Comparison of ENCODE assay signal across 1 fruit fly cellular context in genomic region chr3R:10084914-10085313, dm6.
TF ChIP-seq lines count a peak whose summit lies in the region.

No protein-coding gene starts in this region.

TF ChIP-seq in whole organism, embryonic, 481 proteins besides CTCF, POLR2A, EP300 and RAD21 (continued from another document and continues in another):
- TF ChIP-seq ranshi (GFP tag; IDR thresholded peaks at IDR 0.05; lab: Robert Waterston, UW) (peak; percentile 67; the same call in 1 of the 2 replicates), wdn (GFP tag; IDR thresholded peaks at IDR 0.05; lab: Robert Waterston, UW) (peak; percentile 70), pan (optimal IDR thresholded peaks at IDR 0.05; lab: Kevin White, UChicago) (no peak), pan (GFP tag; optimal IDR thresholded peaks at IDR 0.05 in 1 of 2, IDR thresholded peaks at IDR 0.05 in 1 of 2) (peak in 1 of 2 experiments; percentile 61), BEAF-32 (GFP tag; optimal IDR thresholded peaks at IDR 0.05; lab: Kevin White, UChicago) (no peak), Elba2 (GFP tag; optimal IDR thresholded peaks at IDR 0.05; lab: Kevin White, UChicago) (no peak), CG17912 (GFP tag; optimal IDR thresholded peaks at IDR 0.05; lab: Kevin White, UChicago) (no peak), GATAe (GFP tag; conservative IDR thresholded peaks at IDR 0.05; lab: Robert Waterston, UW) (no peak), D19A (tag; optimal IDR thresholded peaks at IDR 0.05; lab: Kevin White, UChicago) (no peak), crc (GFP tag; optimal IDR thresholded peaks at IDR 0.05; lab: Kevin White, UChicago) (no peak), CG32532 (GFP tag; IDR thresholded peaks at IDR 0.05; lab: Robert Waterston, UW) (peak; percentile 82), stc (GFP tag; IDR thresholded peaks at IDR 0.05; lab: Robert Waterston, UW) (no peak), zf30C (GFP tag; optimal IDR thresholded peaks at IDR 0.05; lab: Kevin White, UChicago) (no peak), so (GFP tag; IDR thresholded peaks at IDR 0.05; lab: Robert Waterston, UW) (no peak), HHEX (GFP tag; optimal IDR thresholded peaks at IDR 0.05; lab: Kevin White, UChicago) (peak; percentile 47), CG2202 (tag; optimal IDR thresholded peaks at IDR 0.05; lab: Kevin White, UChicago) (no peak), CG11398 (GFP tag; optimal IDR thresholded peaks at IDR 0.05; lab: Kevin White, UChicago) (no peak), Chrac-16 (GFP tag; optimal IDR thresholded peaks at IDR 0.05; lab: Kevin White, UChicago) (no peak), tin (GFP tag; optimal IDR thresholded peaks at IDR 0.05; lab: Kevin White, UChicago) (peak; percentile 2), seq (GFP tag; IDR thresholded peaks at IDR 0.05; lab: Robert Waterston, UW) (no peak), rib (GFP tag; IDR thresholded peaks at IDR 0.05; lab: Robert Waterston, UW) (peak; percentile 59), CG9609 (GFP tag; optimal IDR thresholded peaks at IDR 0.05; lab: Kevin White, UChicago) (no peak), chm (GFP tag; IDR thresholded peaks at IDR 0.05; lab: Robert Waterston, UW) (no peak), Drgx (GFP tag; IDR thresholded peaks at IDR 0.05; lab: Robert Waterston, UW) (no peak), Dek (tag; optimal IDR thresholded peaks at IDR 0.05; lab: Kevin White, UChicago) (peak; percentile 34), NK7.1 (GFP tag; optimal IDR thresholded peaks at IDR 0.05; lab: Kevin White, UChicago) (no peak), bab2 (GFP tag; optimal IDR thresholded peaks at IDR 0.05; lab: Kevin White, UChicago) (peak; percentile 7), CG2199 (GFP tag; IDR thresholded peaks at IDR 0.05; lab: Robert Waterston, UW) (no peak), Dbx (GFP tag; IDR thresholded peaks at IDR 0.05; lab: Robert Waterston, UW) (peak; percentile 81), CG6791 (GFP tag; IDR thresholded peaks at IDR 0.05; lab: Robert Waterston, UW; ENCODE audit: partially characterized antibody) (no peak), MTF-1 (GFP tag; optimal IDR thresholded peaks at IDR 0.05; lab: Kevin White, UChicago; ENCODE audit: borderline replicate concordance) (no peak), CG12659 (GFP tag; optimal IDR thresholded peaks at IDR 0.05; lab: Kevin White, UChicago) (peak; percentile 40), Fer3 (tag; optimal IDR thresholded peaks at IDR 0.05; lab: Kevin White, UChicago) (peak; percentile 68), Tbp (GFP tag; optimal IDR thresholded peaks at IDR 0.05; lab: Kevin White, UChicago) (no peak), wek (GFP tag; optimal IDR thresholded peaks at IDR 0.05; lab: Kevin White, UChicago) (no peak), toy (GFP tag; IDR thresholded peaks at IDR 0.05; lab: Robert Waterston, UW) (no peak), CG9727 (GFP tag; optimal IDR thresholded peaks at IDR 0.05; lab: Kevin White, UChicago) (peak; percentile 36), CG13775 (GFP tag; optimal IDR thresholded peaks at IDR 0.05; lab: Kevin White, UChicago) (peak; percentile 49), bigmax (GFP tag; optimal IDR thresholded peaks at IDR 0.05; lab: Kevin White, UChicago) (no peak), CG10366 (GFP tag; IDR thresholded peaks at IDR 0.05; lab: Robert Waterston, UW) (peak; percentile 39; the same call in 1 of the 2 replicates), CG9817 (tag; optimal IDR thresholded peaks at IDR 0.05; lab: Kevin White, UChicago) (peak; percentile 53), Hmx (GFP tag; optimal IDR thresholded peaks at IDR 0.05; lab: Kevin White, UChicago) (no peak), Trl (optimal IDR thresholded peaks at IDR 0.05; lab: Kevin White, UChicago) (no peak), Trl (GFP tag; optimal IDR thresholded peaks at IDR 0.05; lab: Kevin White, UChicago) (no peak), ac (GFP tag; optimal IDR thresholded peaks at IDR 0.05; lab: Kevin White, UChicago) (no peak), NfI (GFP tag; optimal IDR thresholded peaks at IDR 0.05; lab: Kevin White, UChicago) (peak; percentile 17), Dip2 (GFP tag; IDR thresholded peaks at IDR 0.05; lab: Robert Waterston, UW) (no peak), h (optimal IDR thresholded peaks at IDR 0.05; lab: Kevin White, UChicago) (no peak), ttk (GFP tag; IDR thresholded peaks at IDR 0.05; lab: Robert Waterston, UW) (peak; percentile 52), Atf3 (GFP tag; optimal IDR thresholded peaks at IDR 0.05; lab: Kevin White, UChicago) (no peak), pfk (GFP tag; optimal IDR thresholded peaks at IDR 0.05; lab: Kevin White, UChicago) (no peak), Doc3 (GFP tag; IDR thresholded peaks at IDR 0.05; lab: Robert Waterston, UW; ENCODE audit: partially characterized antibody) (no peak), schlank (tag; optimal IDR thresholded peaks at IDR 0.05; lab: Kevin White, UChicago) (peak; percentile 68), CG4617 (GFP tag; optimal IDR thresholded peaks at IDR 0.05; lab: Kevin White, UChicago; ENCODE audit: borderline replicate concordance) (no peak), H15 (GFP tag; IDR thresholded peaks at IDR 0.05; lab: Robert Waterston, UW) (0 out of 3 replicates have a peak, but pooled peaks have one; percentile 45), kni (GFP tag; optimal IDR thresholded peaks at IDR 0.05; lab: Kevin White, UChicago) (no peak), HLH4C (GFP tag; IDR thresholded peaks at IDR 0.05; lab: Robert Waterston, UW; ENCODE audit: partially characterized antibody) (no peak), CG3838 (GFP tag; optimal IDR thresholded peaks at IDR 0.05; lab: Kevin White, UChicago) (no peak), CG9932 (GFP tag; IDR thresholded peaks at IDR 0.05; lab: Robert Waterston, UW) (peak; percentile 86), eyg (GFP tag; optimal IDR thresholded peaks at IDR 0.05; lab: Kevin White, UChicago) (peak; percentile 9), CG42726 (GFP tag; IDR thresholded peaks at IDR 0.05; lab: Robert Waterston, UW; ENCODE audit: partially characterized antibody) (no peak), sens (GFP tag; lab: Kevin White, UChicago) (peak; percentile 74), Six4 (GFP tag; optimal IDR thresholded peaks at IDR 0.05; lab: Kevin White, UChicago) (no peak), ro (GFP tag; IDR thresholded peaks at IDR 0.05; lab: Robert Waterston, UW) (no peak), pzg (GFP tag; optimal IDR thresholded peaks at IDR 0.05; lab: Kevin White, UChicago) (no peak), CG8924 (tag; optimal IDR thresholded peaks at IDR 0.05; lab: Kevin White, UChicago) (no peak), hkb (optimal IDR thresholded peaks at IDR 0.05; lab: Kevin White, UChicago) (no peak), hkb (GFP tag; IDR thresholded peaks at IDR 0.05; lab: Robert Waterston, UW) (no peak), CG4360 (GFP tag; IDR thresholded peaks at IDR 0.05; lab: Robert Waterston, UW) (no peak), CG8290 (GFP tag; optimal IDR thresholded peaks at IDR 0.05; lab: Kevin White, UChicago) (no peak), CG8290 (tag; optimal IDR thresholded peaks at IDR 0.05; lab: Kevin White, UChicago) (peak in 1 of 2 experiments; percentile 70), CG4820 (GFP tag; optimal IDR thresholded peaks at IDR 0.05; lab: Kevin White, UChicago) (no peak), Ada2b (GFP tag; IDR thresholded peaks at IDR 0.05; lab: Robert Waterston, UW) (peak; percentile 49; the same call in 1 of the 2 replicates), CG11247 (GFP tag; IDR thresholded peaks at IDR 0.05; lab: Robert Waterston, UW) (peak; percentile 64), CG34376 (GFP tag; optimal IDR thresholded peaks at IDR 0.05; lab: Kevin White, UChicago) (no peak), CG6175 (GFP tag; IDR thresholded peaks at IDR 0.05; lab: Robert Waterston, UW) (0 out of 3 replicates have a peak, but pooled peaks have one; percentile 44), ind (GFP tag; optimal IDR thresholded peaks at IDR 0.05; lab: Kevin White, UChicago) (peak; percentile 45), Fer1 (GFP tag; optimal IDR thresholded peaks at IDR 0.05; lab: Kevin White, UChicago) (peak; percentile 53), CG11723 (GFP tag; optimal IDR thresholded peaks at IDR 0.05; lab: Kevin White, UChicago) (no peak), fd102C (GFP tag; optimal IDR thresholded peaks at IDR 0.05; lab: Kevin White, UChicago) (no peak), fd3F (GFP tag; optimal IDR thresholded peaks at IDR 0.05; lab: Kevin White, UChicago) (peak; percentile 31), Ssrp (tag; optimal IDR thresholded peaks at IDR 0.05; lab: Kevin White, UChicago) (no peak), MESR4 (GFP tag; optimal IDR thresholded peaks at IDR 0.05; lab: Kevin White, UChicago) (no peak), CG6689 (GFP tag; IDR thresholded peaks at IDR 0.05; lab: Robert Waterston, UW) (no peak), sd (tag; optimal IDR thresholded peaks at IDR 0.05; lab: Kevin White, UChicago) (peak; percentile 7), CG15696 (tag; optimal IDR thresholded peaks at IDR 0.05; lab: Kevin White, UChicago) (no peak), Xbp1 (GFP tag; optimal IDR thresholded peaks at IDR 0.05; lab: Kevin White, UChicago) (peak; percentile 29), CG10543 (GFP tag; optimal IDR thresholded peaks at IDR 0.05; lab: Kevin White, UChicago) (no peak), CG17328 (GFP tag; IDR thresholded peaks at IDR 0.05; lab: Robert Waterston, UW) (no peak), CG18011 (GFP tag; optimal IDR thresholded peaks at IDR 0.05; lab: Kevin White, UChicago) (no peak), pros (GFP tag; optimal IDR thresholded peaks at IDR 0.05; lab: Kevin White, UChicago) (no peak), lbe (GFP tag; optimal IDR thresholded peaks at IDR 0.05; lab: Kevin White, UChicago) (peak; percentile 87), NC2β (GFP tag; optimal IDR thresholded peaks at IDR 0.05; lab: Kevin White, UChicago) (no peak), Dip3 (GFP tag; optimal IDR thresholded peaks at IDR 0.05; lab: Kevin White, UChicago) (peak; percentile 71), Sin3A (optimal IDR thresholded peaks at IDR 0.05; lab: Kevin White, UChicago) (no peak), CG1832 (GFP tag; optimal IDR thresholded peaks at IDR 0.05; lab: Kevin White, UChicago) (no peak), gro (GFP tag; optimal IDR thresholded peaks at IDR 0.05; lab: Kevin White, UChicago) (peak; percentile 58), CG10431 (GFP tag; optimal IDR thresholded peaks at IDR 0.05; lab: Kevin White, UChicago) (no peak), ato (GFP tag; IDR thresholded peaks at IDR 0.05; lab: Robert Waterston, UW; ENCODE audit: partially characterized antibody) (no peak), hb (GFP tag; IDR thresholded peaks at IDR 0.05; lab: Robert Waterston, UW; ENCODE audit: partially characterized antibody) (no peak), CG14965 (GFP tag; optimal IDR thresholded peaks at IDR 0.05; lab: Kevin White, UChicago; ENCODE audit: borderline replicate concordance) (no peak), az2 (GFP tag; optimal IDR thresholded peaks at IDR 0.05; lab: Kevin White, UChicago) (no peak), CG6683 (GFP tag; optimal IDR thresholded peaks at IDR 0.05; lab: Kevin White, UChicago) (no peak), klu (GFP tag; IDR thresholded peaks at IDR 0.05; lab: Robert Waterston, UW) (no peak), CG12769 (tag; optimal IDR thresholded peaks at IDR 0.05; lab: Kevin White, UChicago) (peak; percentile 82), CG14050 (GFP tag; IDR thresholded peaks at IDR 0.05; lab: Robert Waterston, UW) (no peak), unpg (GFP tag; optimal IDR thresholded peaks at IDR 0.05; lab: Kevin White, UChicago) (peak; percentile 24), sna (GFP tag; IDR thresholded peaks at IDR 0.05; lab: Robert Waterston, UW; ENCODE audit: partially characterized antibody) (no peak), E2f2 (GFP tag; IDR thresholded peaks at IDR 0.05; lab: Robert Waterston, UW) (no peak), CG34422 (GFP tag; IDR thresholded peaks at IDR 0.05; lab: Robert Waterston, UW) (0 out of 3 replicates have a peak, but pooled peaks have one; percentile 39), CG3163 (GFP tag; optimal IDR thresholded peaks at IDR 0.05; lab: Kevin White, UChicago) (no peak), zfh2 (GFP tag; optimal IDR thresholded peaks at IDR 0.05; lab: Kevin White, UChicago) (peak; percentile 83), CG31224 (GFP tag; IDR thresholded peaks at IDR 0.05; lab: Robert Waterston, UW) (peak; percentile 56), Jarid2 (GFP tag; optimal IDR thresholded peaks at IDR 0.05; lab: Kevin White, UChicago) (no peak), CG17568 (GFP tag; optimal IDR thresholded peaks at IDR 0.05; lab: Kevin White, UChicago) (no peak), slp2 (GFP tag; optimal IDR thresholded peaks at IDR 0.05; lab: Kevin White, UChicago) (no peak), HLH54F (GFP tag; optimal IDR thresholded peaks at IDR 0.05; lab: Kevin White, UChicago) (peak; percentile 74), Dfd (GFP tag; optimal IDR thresholded peaks at IDR 0.05; lab: Kevin White, UChicago) (no peak), cas (GFP tag; IDR thresholded peaks at IDR 0.05; lab: Robert Waterston, UW) (no peak), Hey (tag; optimal IDR thresholded peaks at IDR 0.05; lab: Kevin White, UChicago) (no peak), sim (GFP tag; IDR thresholded peaks at IDR 0.05; lab: Robert Waterston, UW) (no peak), CG11560 (tag; IDR thresholded peaks at IDR 0.05; lab: Robert Waterston, UW) (no peak; the same call in 2 of the 3 replicates), mam (GFP tag; optimal IDR thresholded peaks at IDR 0.05; lab: Kevin White, UChicago) (peak; percentile 70), BtbVII (GFP tag; optimal IDR thresholded peaks at IDR 0.05; lab: Kevin White, UChicago) (peak; percentile 65), Asciz (GFP tag; optimal IDR thresholded peaks at IDR 0.05; lab: Kevin White, UChicago) (no peak), CG13287 (GFP tag; IDR thresholded peaks at IDR 0.05; lab: Robert Waterston, UW; ENCODE audit: partially characterized antibody) (no peak), bsh (GFP tag; optimal IDR thresholded peaks at IDR 0.05; lab: Kevin White, UChicago) (no peak), NC2α (GFP tag; optimal IDR thresholded peaks at IDR 0.05; lab: Kevin White, UChicago) (no peak), CG16863 (GFP tag; optimal IDR thresholded peaks at IDR 0.05; lab: Kevin White, UChicago) (no peak), CG7839 (tag; optimal IDR thresholded peaks at IDR 0.05; lab: Kevin White, UChicago) (peak; percentile 61), Kr (GFP tag; optimal IDR thresholded peaks at IDR 0.05; lab: Kevin White, UChicago) (no peak), CG7928 (GFP tag; optimal IDR thresholded peaks at IDR 0.05; lab: Kevin White, UChicago) (peak; percentile 28), kah (GFP tag; optimal IDR thresholded peaks at IDR 0.05; lab: Kevin White, UChicago) (no peak), CG33213 (GFP tag; optimal IDR thresholded peaks at IDR 0.05; lab: Kevin White, UChicago) (no peak), PHDP (tag; optimal IDR thresholded peaks at IDR 0.05; lab: Kevin White, UChicago) (peak; percentile 45), ERR (GFP tag; optimal IDR thresholded peaks at IDR 0.05; lab: Kevin White, UChicago) (peak; percentile 5)
